Worm (Caenorhabditis elegans): Measurements from ENCODE around the gene srh-83.

DNA sequence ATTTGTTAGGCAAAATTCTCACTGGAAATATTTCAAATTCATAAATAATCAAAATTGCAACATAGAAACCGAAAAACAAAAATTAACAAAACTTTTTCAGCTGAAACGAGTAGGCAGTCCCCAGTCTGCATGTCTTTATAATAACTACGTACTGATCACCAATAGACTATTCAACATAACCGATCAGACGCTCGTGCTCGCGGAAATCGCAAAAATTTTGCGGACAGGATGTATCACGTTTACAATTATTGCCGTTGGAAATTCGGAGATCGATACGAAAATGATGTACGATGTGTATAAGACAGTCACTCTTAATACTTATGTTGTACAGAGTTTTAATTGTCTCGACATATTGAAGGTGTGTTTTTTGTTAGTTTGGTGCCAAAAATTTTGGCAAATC, 37.0 kb downstream of the srh-83 start:
- TF ChIP-seq blmp-1 (tag; optimal IDR thresholded peaks at IDR 0.05; ENCODE audit: insufficient read depth), result no peak
- TF ChIP-seq nhr-237 (tag; optimal IDR thresholded peaks at IDR 0.05), result no peak
- TF ChIP-seq unc-62 (GFP tag; optimal IDR thresholded peaks at IDR 0.05), result no peak
- no peak for TF ChIP-seq lin-13 (GFP tag; optimal IDR thresholded peaks at IDR 0.05)
- no peak for TF ChIP-seq elt-1 (tag; optimal IDR thresholded peaks at IDR 0.05)
- TF ChIP-seq ceh-82 (tag; optimal IDR thresholded peaks at IDR 0.05), result no peak
